Fruit fly (Drosophila melanogaster) whole organism, embryonic: ENCODE data around the gene CG7924.

ENCODE experiments used
- Atf3 ChIP-seq: fragments of 200-800 bp; sonication (Bioruptor generic); optimal IDR thresholded peaks from 3 replicates; lab custom pipeline; 2016; ENCODE audit warnings: missing biosample characterization, missing genetic modification characterization
- Atf6 ChIP-seq: fragments of 200-800 bp; sonication (Bioruptor generic); IDR thresholded peaks from 2 replicates; pipeline ENCODE4 v1.3.6; 2022; ENCODE audit warnings: missing biosample characterization, missing genetic modification characterization
- Bdp1 ChIP-seq: fragments of 200-800 bp; sonication (Bioruptor generic); optimal IDR thresholded peaks from 3 replicates; lab custom pipeline; 2016; ENCODE audit warnings: missing biosample characterization, missing genetic modification characterization
- CG10431 ChIP-seq: fragments of 200-800 bp; sonication (Bioruptor generic); optimal IDR thresholded peaks from 3 replicates; lab custom pipeline; 2018; ENCODE audit warnings: missing biosample characterization, mild to moderate bottlenecking, missing genetic modification characterization
- CG11398 ChIP-seq: fragments of 200-800 bp; sonication (Bioruptor generic); optimal IDR thresholded peaks from 2 replicates; lab custom pipeline; 2016; ENCODE audit warnings: missing biosample characterization, missing genetic modification characterization
- CG12942 ChIP-seq: fragments of 200-800 bp; sonication (Bioruptor generic); optimal IDR thresholded peaks from 3 replicates; lab custom pipeline; 2016; ENCODE audit warnings: missing biosample characterization, missing genetic modification characterization
- CG15269 ChIP-seq: fragments of 200-800 bp; sonication (Bioruptor generic); optimal IDR thresholded peaks from 2 replicates; lab custom pipeline; 2018; ENCODE audit warnings: missing biosample characterization, mild to moderate bottlenecking, missing genetic modification characterization, moderate library complexity
- CG17361 ChIP-seq: fragments of 200-800 bp; sonication (Bioruptor generic); IDR thresholded peaks from 3 replicates; pipeline ENCODE4 v1.3.6; 2022; ENCODE audit warnings: missing biosample characterization, missing genetic modification characterization
- CG17385 ChIP-seq: fragments of 200-800 bp; sonication (Bioruptor generic); optimal IDR thresholded peaks from 3 replicates; lab custom pipeline; 2018; ENCODE audit warnings: missing biosample characterization, mild to moderate bottlenecking, missing genetic modification characterization
- CG18476 ChIP-seq: fragments of 200-800 bp; sonication (Bioruptor generic); optimal IDR thresholded peaks from 2 replicates; lab custom pipeline; 2016; ENCODE audit warnings: missing biosample characterization, mild to moderate bottlenecking, missing genetic modification characterization
- CG2199 ChIP-seq: fragments of 200-800 bp; sonication (Bioruptor generic); IDR thresholded peaks from 3 replicates; pipeline ENCODE4 v1.3.6; 2022; ENCODE audit warnings: missing biosample characterization, missing genetic modification characterization
- CG2889 ChIP-seq: fragments of 200-800 bp; sonication (Bioruptor generic); IDR thresholded peaks from 3 replicates; pipeline ENCODE4 v1.3.6; 2022; ENCODE audit warnings: missing biosample characterization, missing genetic modification characterization
- CG3726 ChIP-seq: fragments of 200-800 bp; sonication (Bioruptor generic); IDR thresholded peaks from 3 replicates; pipeline ENCODE4, ENCODE4 v1.3.6; 2022; ENCODE audit warnings: missing biosample characterization, missing genetic modification characterization
- CG7745 ChIP-seq: fragments of 200-800 bp; sonication (Bioruptor generic); optimal IDR thresholded peaks from 2 replicates; lab custom pipeline; 2018; ENCODE audit warnings: missing biosample characterization, mild to moderate bottlenecking, missing genetic modification characterization, moderate library complexity
- CG7786 ChIP-seq: fragments of 200-800 bp; sonication (Bioruptor generic); optimal IDR thresholded peaks from 2 replicates; lab custom pipeline; 2016; ENCODE audit warnings: missing biosample characterization, missing genetic modification characterization
- CG8089 ChIP-seq: fragments of 200-800 bp; sonication (Bioruptor generic); optimal IDR thresholded peaks from 3 replicates; lab custom pipeline; 2016; ENCODE audit warnings: missing biosample characterization, missing genetic modification characterization
- CG8359 ChIP-seq: fragments of 200-800 bp; sonication (Bioruptor generic); optimal IDR thresholded peaks from 2 replicates; lab custom pipeline; 2017; ENCODE audit warnings: missing biosample characterization, mild to moderate bottlenecking, missing genetic modification characterization, borderline replicate concordance
- CrebB ChIP-seq: fragments of 200-800 bp; sonication (Bioruptor generic); optimal IDR thresholded peaks from 3 replicates; lab custom pipeline; 2018; ENCODE audit warnings: missing biosample characterization, mild to moderate bottlenecking, missing genetic modification characterization
- D19A ChIP-seq: fragments of 200-800 bp; optimal IDR thresholded peaks from 3 replicates; lab custom pipeline; 2019; ENCODE audit warnings: missing biosample characterization, mild to moderate bottlenecking, missing genetic modification characterization, moderate library complexity
- Dfd ChIP-seq, 2 experiments: fragments of >200 bp; optimal IDR thresholded peaks; 2 replicates each; lab custom pipeline; 2017; ENCODE audit warnings: missing biosample characterization in 2 of 2, missing genetic modification characterization in 2 of 2
- Ets97D ChIP-seq: fragments of 200-800 bp; sonication (Bioruptor generic); optimal IDR thresholded peaks from 3 replicates; lab custom pipeline; 2016; ENCODE audit warnings: missing biosample characterization, missing genetic modification characterization
- Fer1 ChIP-seq: fragments of 200-800 bp; sonication (Bioruptor generic); optimal IDR thresholded peaks from 2 replicates; lab custom pipeline; 2017; ENCODE audit warnings: missing biosample characterization, mild to moderate bottlenecking, missing genetic modification characterization
- Gug ChIP-seq: fragments of 200-800 bp; sonication (Bioruptor generic); IDR thresholded peaks from 4 replicates; pipeline ENCODE4 v1.3.6; 2022; ENCODE audit warnings: missing biosample characterization, missing genetic modification characterization
- HLH3B ChIP-seq: fragments of 200-800 bp; sonication (Bioruptor generic); IDR thresholded peaks from 2 replicates; pipeline ENCODE4 v1.3.6; 2022; ENCODE audit warnings: missing biosample characterization, missing genetic modification characterization
- HmgZ ChIP-seq: fragments of 200-800 bp; sonication (Bioruptor generic); optimal IDR thresholded peaks from 2 replicates; lab custom pipeline; 2018; ENCODE audit warnings: missing biosample characterization, mild to moderate bottlenecking, missing genetic modification characterization
- Hr51 ChIP-seq, 2 experiments: fragments of 200-800 bp; sonication (Bioruptor generic); optimal IDR thresholded peaks; 2 replicates in 1 of 2; 3 replicates in 1 of 2; lab custom pipeline; 2016 to 2018; ENCODE audit warnings: missing biosample characterization in 2 of 2, missing genetic modification characterization in 2 of 2, mild to moderate bottlenecking in 1 of 2, moderate library complexity in 1 of 2
- Kr ChIP-seq: fragments of 200-800 bp; sonication (Bioruptor generic); optimal IDR thresholded peaks from 2 replicates; lab custom pipeline; 2017; ENCODE audit warnings: missing biosample characterization, mild to moderate bottlenecking, missing genetic modification characterization
- Mes4 ChIP-seq: fragments of 200-800 bp; sonication (Bioruptor generic); optimal IDR thresholded peaks from 2 replicates; lab custom pipeline; 2016; ENCODE audit warnings: missing biosample characterization, missing genetic modification characterization
- NFAT ChIP-seq: fragments of 200-800 bp; sonication (Bioruptor generic); IDR thresholded peaks from 2 replicates; pipeline ENCODE4 v1.3.6; 2022; ENCODE audit warnings: missing biosample characterization, missing genetic modification characterization
- Neu2 ChIP-seq: fragments of 200-800 bp; sonication (Bioruptor generic); optimal IDR thresholded peaks from 3 replicates; lab custom pipeline; 2016; ENCODE audit warnings: missing biosample characterization, missing genetic modification characterization, borderline replicate concordance
- Nf-YC ChIP-seq: fragments of 200-800 bp; optimal IDR thresholded peaks from 3 replicates; lab custom pipeline; 2019; ENCODE audit warnings: missing biosample characterization, mild to moderate bottlenecking, missing genetic modification characterization, moderate library complexity
- Tbp ChIP-seq: fragments of >200 bp; optimal IDR thresholded peaks from 2 replicates; lab custom pipeline; 2018; ENCODE audit warnings: missing biosample characterization, missing genetic modification characterization
- az2 ChIP-seq: fragments of 200-800 bp; sonication (Bioruptor generic); optimal IDR thresholded peaks from 3 replicates; lab custom pipeline; 2016; ENCODE audit warnings: missing biosample characterization, missing genetic modification characterization
- cas ChIP-seq: fragments of 200-800 bp; sonication (Bioruptor generic); IDR thresholded peaks from 2 replicates; pipeline ENCODE4 v1.3.6; 2022; ENCODE audit warnings: missing biosample characterization, missing genetic modification characterization
- cg ChIP-seq: fragments of 200-800 bp; sonication (Bioruptor generic); optimal IDR thresholded peaks from 3 replicates; lab custom pipeline; 2019; ENCODE audit warnings: missing biosample characterization, mild to moderate bottlenecking, missing genetic modification characterization, moderate library complexity
- chm ChIP-seq: fragments of 200-800 bp; sonication (Bioruptor generic); IDR thresholded peaks from 2 replicates; pipeline ENCODE4 v1.3.6; 2022; ENCODE audit warnings: missing biosample characterization, missing genetic modification characterization
- croc ChIP-seq: fragments of 200-800 bp; sonication (Bioruptor generic); conservative IDR thresholded peaks from 3 replicates; pipeline ENCODE4 v1.3.6; 2022; ENCODE audit warnings: missing biosample characterization, missing genetic modification characterization
- dysf ChIP-seq: fragments of 200-800 bp; sonication (Bioruptor generic); IDR thresholded peaks from 3 replicates; pipeline ENCODE4 v1.3.6; 2022; ENCODE audit warnings: missing biosample characterization, missing genetic modification characterization
- en ChIP-seq: fragments of 200-800 bp; sonication (Bioruptor generic); optimal IDR thresholded peaks from 2 replicates; lab custom pipeline; 2016; ENCODE audit warnings: missing biosample characterization, missing genetic modification characterization
- fd96Cb ChIP-seq: fragments of 200-800 bp; sonication (Bioruptor generic); optimal IDR thresholded peaks from 2 replicates; lab custom pipeline; 2018; ENCODE audit warnings: missing biosample characterization, mild to moderate bottlenecking, missing genetic modification characterization, moderate library complexity
- hkb ChIP-seq, 2 experiments: fragments of 200-800 bp in 1 of 2; fragments of >200 bp in 1 of 2; sonication (Bioruptor generic) in 1 of 2; IDR thresholded peaks in 1 of 2; optimal IDR thresholded peaks in 1 of 2; 2 replicates each; pipeline versions ENCODE4 v1.3.6 to Lab custom; 2017 to 2022; ENCODE audit warnings: missing biosample characterization in 1 of 2, missing genetic modification characterization in 1 of 2
- hth ChIP-seq: fragments of >200 bp; optimal IDR thresholded peaks from 2 replicates; lab custom pipeline; 2017; ENCODE audit warnings: inconsistent platforms
- ken ChIP-seq: fragments of 200-800 bp; sonication (Bioruptor generic); IDR thresholded peaks from 3 replicates; pipeline ENCODE4 v1.3.6; 2022; ENCODE audit warnings: missing biosample characterization, missing genetic modification characterization
- klu ChIP-seq: fragments of 200-800 bp; sonication (Bioruptor generic); IDR thresholded peaks from 2 replicates; pipeline ENCODE4 v1.3.6; 2022; ENCODE audit warnings: missing biosample characterization, missing genetic modification characterization
- kni ChIP-seq: fragments of 200-800 bp; sonication (Bioruptor generic); optimal IDR thresholded peaks from 3 replicates; lab custom pipeline; 2017; ENCODE audit warnings: mild to moderate bottlenecking, missing biosample characterization, missing genetic modification reagents, missing genetic modification characterization
- lbe ChIP-seq: fragments of 200-800 bp; sonication (Bioruptor generic); optimal IDR thresholded peaks from 2 replicates; lab custom pipeline; 2016; ENCODE audit warnings: missing biosample characterization, mild to moderate bottlenecking, missing genetic modification characterization
- lmd ChIP-seq: fragments of 200-800 bp; sonication (Bioruptor generic); IDR thresholded peaks from 2 replicates; pipeline ENCODE4 v1.3.6; 2022; ENCODE audit warnings: missing biosample characterization, missing genetic modification characterization
- otp ChIP-seq: fragments of 200-800 bp; sonication (Bioruptor generic); IDR thresholded peaks from 3 replicates; pipeline ENCODE4, ENCODE4 v1.3.6; 2022; ENCODE audit warnings: missing biosample characterization, missing genetic modification characterization
- salm ChIP-seq: fragments of 200-800 bp; sonication (Bioruptor generic); optimal IDR thresholded peaks from 2 replicates; lab custom pipeline; 2018; ENCODE audit warnings: missing biosample characterization, mild to moderate bottlenecking, missing genetic modification characterization
- sqz ChIP-seq: fragments of 200-800 bp; sonication (Bioruptor generic); optimal IDR thresholded peaks from 3 replicates; lab custom pipeline; 2018; ENCODE audit warnings: missing biosample characterization, mild to moderate bottlenecking, missing genetic modification characterization
- vfl ChIP-seq: fragments of 200-800 bp; sonication (Bioruptor generic); optimal IDR thresholded peaks from 2 replicates; lab custom pipeline; 2016; ENCODE audit warnings: missing biosample characterization, missing genetic modification characterization
- z ChIP-seq: fragments of 200-800 bp; sonication (Bioruptor generic); IDR thresholded peaks from 3 replicates; pipeline ENCODE4 v1.3.6; 2022; ENCODE audit warnings: missing biosample characterization, missing genetic modification characterization
- zfh1 ChIP-seq: fragments of 200-800 bp; sonication (Bioruptor generic); IDR thresholded peaks from 3 replicates; pipeline ENCODE4 v1.3.6; 2022; ENCODE audit warnings: missing biosample characterization, missing genetic modification characterization

Gene CG7924

DNA sequence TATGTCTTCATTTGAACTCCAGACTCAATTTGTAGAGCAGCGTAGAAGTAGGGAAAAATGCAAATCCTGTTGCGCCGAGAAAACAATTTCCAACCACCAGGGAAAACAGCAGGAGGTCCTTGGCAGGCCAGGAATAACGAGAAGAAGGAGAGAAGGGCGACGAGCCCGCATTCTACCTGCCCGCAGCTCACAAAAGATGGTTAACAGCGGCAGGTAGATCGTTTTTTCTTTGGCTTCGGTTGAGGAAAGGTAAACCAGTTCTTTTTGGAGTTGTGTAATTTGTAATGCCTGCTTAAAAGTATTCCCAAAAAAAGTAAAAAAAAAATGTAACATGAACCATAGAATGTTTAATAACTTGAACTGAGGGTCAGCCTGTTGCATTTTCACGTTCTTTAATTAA is 42.9 kb downstream of the CG7924 start (continued):
- TF ChIP-seq CG18476: no peak
- peak; percentile 36 for TF ChIP-seq CG17385 (GFP tag; lab: Kevin White, UChicago)
- no peak for TF ChIP-seq CG15269 (tag; lab: Kevin White, UChicago)
- no peak for TF ChIP-seq Hr51 (GFP tag; optimal IDR thresholded peaks at IDR 0.05; lab: Kevin White, UChicago)
- no peak for TF ChIP-seq hth (lab: Kevin White, UChicago)
- no peak for TF ChIP-seq Bdp1 (GFP tag; lab: Kevin White, UChicago)
- no peak for TF ChIP-seq CG12942
- TF ChIP-seq dysf: no peak
- TF ChIP-seq fd96Cb (tag; lab: Kevin White, UChicago): no peak
- TF ChIP-seq otp (GFP tag; lab: Robert Waterston, UW): no peak
- no peak for TF ChIP-seq Atf6 (GFP tag; lab: Robert Waterston, UW)
- no peak for TF ChIP-seq Fer1 (GFP tag; lab: Kevin White, UChicago)
- no peak for TF ChIP-seq salm
- no peak for TF ChIP-seq Tbp (GFP tag; lab: Kevin White, UChicago)
- no peak for TF ChIP-seq HLH3B (GFP tag; lab: Robert Waterston, UW)
- no peak for TF ChIP-seq lbe (GFP tag; lab: Kevin White, UChicago)
- TF ChIP-seq cg: no peak
- no peak for TF ChIP-seq cas (GFP tag; lab: Robert Waterston, UW)
- no peak for TF ChIP-seq Gug (GFP tag; lab: Robert Waterston, UW)
- TF ChIP-seq klu: no peak
- no peak for TF ChIP-seq CG8089 (GFP tag; lab: Kevin White, UChicago)
- TF ChIP-seq D19A (tag; lab: Kevin White, UChicago): no peak
- peak; percentile 27 for TF ChIP-seq Kr (GFP tag; lab: Kevin White, UChicago)
- peak; percentile 15 for TF ChIP-seq vfl
- TF ChIP-seq ken (GFP tag; lab: Robert Waterston, UW): no peak
- no peak for TF ChIP-seq hkb (optimal IDR thresholded peaks at IDR 0.05; lab: Kevin White, UChicago)
- no peak for TF ChIP-seq hkb (GFP tag; IDR thresholded peaks at IDR 0.05; lab: Robert Waterston, UW)
- 0 out of 3 replicates have a peak, but pooled peaks have one; percentile 26 for TF ChIP-seq CG2199 (GFP tag; lab: Robert Waterston, UW)
- TF ChIP-seq HmgZ: no peak
- no peak for TF ChIP-seq CG7745 (tag; lab: Kevin White, UChicago)
- TF ChIP-seq Ets97D: no peak
- no peak for TF ChIP-seq CG3726
- no peak for TF ChIP-seq CG17361 (GFP tag; lab: Robert Waterston, UW)
- TF ChIP-seq CG7786: no peak
- no peak for TF ChIP-seq Atf3 (GFP tag; lab: Kevin White, UChicago)
- TF ChIP-seq croc (GFP tag; lab: Robert Waterston, UW): no peak
- TF ChIP-seq az2: no peak
- no peak for TF ChIP-seq lmd (GFP tag; lab: Robert Waterston, UW)
- TF ChIP-seq CG2889: no peak
- 0 out of 3 replicates have a peak, but pooled peaks have one; percentile 14 for TF ChIP-seq zfh1 (GFP tag; lab: Robert Waterston, UW)
- TF ChIP-seq kni (GFP tag; lab: Kevin White, UChicago): peak; percentile 82
- no peak for TF ChIP-seq Mes4 (GFP tag; lab: Kevin White, UChicago)
- no peak for TF ChIP-seq CrebB (tag; lab: Kevin White, UChicago)
- TF ChIP-seq NFAT (GFP tag; lab: Robert Waterston, UW): no peak
- no peak for TF ChIP-seq CG8359
- TF ChIP-seq CG11398: no peak
- TF ChIP-seq Neu2 (GFP tag; lab: Kevin White, UChicago): no peak
- peak; percentile 39 for TF ChIP-seq CG10431 (GFP tag; lab: Kevin White, UChicago)
- TF ChIP-seq sqz (GFP tag; lab: Kevin White, UChicago): peak; percentile 93
- no peak for TF ChIP-seq en (GFP tag; lab: Kevin White, UChicago)
- no peak for TF ChIP-seq chm (GFP tag; lab: Robert Waterston, UW)
- TF ChIP-seq z: no peak
- no peak for TF ChIP-seq Dfd (GFP tag; optimal IDR thresholded peaks at IDR 0.05; lab: Kevin White, UChicago)
- TF ChIP-seq Nf-YC (tag; lab: Kevin White, UChicago): no peak
